Fruit fly (Drosophila melanogaster) whole organism, embryonic: ENCODE measurements around the gene CG1542.

Experiments
- Atf6 ChIP-seq: fragments of 200-800 bp; sonication (Bioruptor generic); IDR thresholded peaks from 2 replicates; pipeline ENCODE4 v1.3.6; 2022; ENCODE audit warnings: missing biosample characterization, missing genetic modification characterization
- CG10565 ChIP-seq: fragments of 200-800 bp; sonication (Bioruptor generic); optimal IDR thresholded peaks from 3 replicates; lab custom pipeline; 2016; ENCODE audit warnings: missing biosample characterization, mild to moderate bottlenecking, missing genetic modification characterization
- CG11247 ChIP-seq: fragments of 200-800 bp; sonication (Bioruptor generic); IDR thresholded peaks from 2 replicates; pipeline ENCODE4 v1.3.6; 2022; ENCODE audit warnings: missing biosample characterization, missing genetic modification characterization
- CG15479 ChIP-seq: fragments of 200-800 bp; sonication (Bioruptor generic); optimal IDR thresholded peaks from 3 replicates; lab custom pipeline; 2019; ENCODE audit warnings: missing biosample characterization, mild to moderate bottlenecking, missing genetic modification characterization, moderate library complexity
- CG15514 ChIP-seq: fragments of 200-800 bp; sonication (Bioruptor generic); optimal IDR thresholded peaks from 3 replicates; lab custom pipeline; 2017; ENCODE audit warnings: missing biosample characterization, missing genetic modification characterization, mild to moderate bottlenecking, moderate library complexity, missing genetic modification reagents
- CG15601 ChIP-seq: fragments of 200-800 bp; sonication (Bioruptor generic); optimal IDR thresholded peaks from 3 replicates; lab custom pipeline; 2019; ENCODE audit warnings: missing biosample characterization, mild to moderate bottlenecking, missing genetic modification characterization, moderate library complexity
- CG17802 ChIP-seq: fragments of 200-800 bp; sonication (Bioruptor generic); optimal IDR thresholded peaks from 2 replicates; lab custom pipeline; 2018; ENCODE audit warnings: missing biosample characterization, mild to moderate bottlenecking, missing genetic modification characterization, moderate library complexity
- CG17829 ChIP-seq: fragments of 200-800 bp; optimal IDR thresholded peaks from 2 replicates; lab custom pipeline; 2019; ENCODE audit warnings: missing biosample characterization, mild to moderate bottlenecking, missing genetic modification characterization, moderate library complexity
- CG18476 ChIP-seq: fragments of 200-800 bp; sonication (Bioruptor generic); optimal IDR thresholded peaks from 2 replicates; lab custom pipeline; 2016; ENCODE audit warnings: missing biosample characterization, mild to moderate bottlenecking, missing genetic modification characterization
- CG18599 ChIP-seq: fragments of 200-800 bp; sonication (Bioruptor generic); optimal IDR thresholded peaks from 3 replicates; lab custom pipeline; 2017; ENCODE audit warnings: missing biosample characterization, missing genetic modification characterization, mild to moderate bottlenecking, moderate library complexity, missing genetic modification reagents
- CG34376 ChIP-seq: fragments of 200-800 bp; sonication (Bioruptor generic); optimal IDR thresholded peaks from 2 replicates; lab custom pipeline; 2018; ENCODE audit warnings: missing biosample characterization, mild to moderate bottlenecking, missing genetic modification characterization
- CG3847 ChIP-seq: fragments of 200-800 bp; sonication (Bioruptor generic); IDR thresholded peaks from 2 replicates; pipeline ENCODE4 v1.3.6; 2022; ENCODE audit warnings: missing biosample characterization, missing genetic modification characterization
- CG5180 ChIP-seq: fragments of 200-800 bp; sonication (Bioruptor generic); optimal IDR thresholded peaks from 3 replicates; lab custom pipeline; 2017; ENCODE audit warnings: missing biosample characterization, missing genetic modification characterization, mild to moderate bottlenecking, moderate library complexity, missing genetic modification reagents
- CG5953 ChIP-seq: fragments of 200-800 bp; sonication (Bioruptor generic); IDR thresholded peaks from 2 replicates; pipeline ENCODE4 v1.3.6; 2022; ENCODE audit warnings: missing biosample characterization, missing genetic modification characterization
- CG7372 ChIP-seq: fragments of 200-800 bp; sonication (Bioruptor generic); IDR thresholded peaks from 2 replicates; pipeline ENCODE4 v1.3.6; 2022; ENCODE audit warnings: missing biosample characterization, missing genetic modification characterization
- CG7556 ChIP-seq: fragments of 200-800 bp; sonication (Bioruptor generic); optimal IDR thresholded peaks from 2 replicates; lab custom pipeline; 2017; ENCODE audit warnings: missing biosample characterization, mild to moderate bottlenecking, missing genetic modification characterization
- CG7963 ChIP-seq: fragments of 200-800 bp; sonication (Bioruptor generic); IDR thresholded peaks from 3 replicates; pipeline ENCODE4 v1.3.6; 2022; ENCODE audit warnings: missing biosample characterization, missing genetic modification characterization; ENCODE audit not compliant: partially characterized antibody
- CG9215 ChIP-seq: fragments of 200-800 bp; sonication (Bioruptor generic); IDR thresholded peaks from 2 replicates; pipeline ENCODE4 v1.3.6; 2022; ENCODE audit warnings: missing biosample characterization, missing genetic modification characterization
- CG9876 ChIP-seq: fragments of 200-800 bp; sonication (Bioruptor generic); optimal IDR thresholded peaks from 2 replicates; lab custom pipeline; 2016; ENCODE audit warnings: missing biosample characterization, missing genetic modification characterization
- D19B ChIP-seq: fragments of 200-800 bp; sonication (Bioruptor generic); optimal IDR thresholded peaks from 2 replicates; lab custom pipeline; 2017; ENCODE audit warnings: missing biosample characterization, mild to moderate bottlenecking, missing genetic modification characterization
- HHEX ChIP-seq: fragments of 200-800 bp; sonication (Bioruptor generic); optimal IDR thresholded peaks from 3 replicates; lab custom pipeline; 2017; ENCODE audit warnings: missing biosample characterization, mild to moderate bottlenecking, missing genetic modification characterization, missing genetic modification reagents
- HLH4C ChIP-seq: fragments of 200-800 bp; sonication (Bioruptor generic); IDR thresholded peaks from 3 replicates; pipeline ENCODE4 v1.3.6; 2022; ENCODE audit warnings: missing biosample characterization, missing genetic modification characterization; ENCODE audit not compliant: partially characterized antibody
- Hr78 ChIP-seq, 2 experiments: fragments of 200-800 bp in 1 of 2; fragments of >200 bp in 1 of 2; sonication (Bioruptor generic) in 1 of 2; optimal IDR thresholded peaks; 2 replicates each; lab custom pipeline; 2017 to 2019; ENCODE audit warnings: missing biosample characterization in 2 of 2, missing genetic modification characterization in 2 of 2, mild to moderate bottlenecking in 1 of 2, moderate library complexity in 1 of 2
- Tbp ChIP-seq: fragments of >200 bp; optimal IDR thresholded peaks from 2 replicates; lab custom pipeline; 2018; ENCODE audit warnings: missing biosample characterization, missing genetic modification characterization
- Vsx1 ChIP-seq: fragments of 200-800 bp; sonication (Bioruptor generic); optimal IDR thresholded peaks from 2 replicates; lab custom pipeline; 2017; ENCODE audit warnings: missing biosample characterization, mild to moderate bottlenecking, missing genetic modification characterization, missing genetic modification reagents
- YL-1 ChIP-seq: fragments of 200-800 bp; sonication (Bioruptor generic); optimal IDR thresholded peaks from 3 replicates; lab custom pipeline; 2017; ENCODE audit warnings: missing biosample characterization, mild to moderate bottlenecking, missing genetic modification characterization
- caup ChIP-seq: fragments of 200-800 bp; sonication (Bioruptor generic); optimal IDR thresholded peaks from 3 replicates; lab custom pipeline; 2017; ENCODE audit warnings: missing biosample characterization, mild to moderate bottlenecking, missing genetic modification characterization, moderate library complexity; ENCODE audit not compliant: severe bottlenecking
- chif ChIP-seq, 2 experiments: fragments of 200-800 bp; sonication (Bioruptor generic); optimal IDR thresholded peaks; 3 replicates each; lab custom pipeline; 2016; ENCODE audit warnings: missing biosample characterization in 2 of 2, missing genetic modification characterization in 2 of 2
- ci ChIP-seq: fragments of 200-800 bp; sonication (Bioruptor generic); IDR thresholded peaks from 3 replicates; pipeline ENCODE4 v1.3.6; 2022; ENCODE audit warnings: missing biosample characterization, missing genetic modification characterization
- crol ChIP-seq: fragments of 200-800 bp; sonication (Bioruptor generic); IDR thresholded peaks from 2 replicates; pipeline ENCODE4 v1.3.6; 2022; ENCODE audit warnings: missing biosample characterization, missing genetic modification characterization
- dmrt11E ChIP-seq: fragments of 200-800 bp; sonication (Bioruptor generic); optimal IDR thresholded peaks from 3 replicates; lab custom pipeline; 2018; ENCODE audit warnings: missing biosample characterization, mild to moderate bottlenecking, missing genetic modification characterization, moderate library complexity
- exex ChIP-seq: fragments of 200-800 bp; sonication (Bioruptor generic); optimal IDR thresholded peaks from 4 replicates; lab custom pipeline; 2018; ENCODE audit warnings: missing biosample characterization, mild to moderate bottlenecking, missing genetic modification characterization, moderate library complexity
- fd96Cb ChIP-seq: fragments of 200-800 bp; sonication (Bioruptor generic); optimal IDR thresholded peaks from 2 replicates; lab custom pipeline; 2018; ENCODE audit warnings: missing biosample characterization, mild to moderate bottlenecking, missing genetic modification characterization, moderate library complexity
- grn ChIP-seq: fragments of 200-800 bp; sonication (Bioruptor generic); optimal IDR thresholded peaks from 3 replicates; lab custom pipeline; 2017; ENCODE audit warnings: missing biosample characterization, missing genetic modification characterization
- gsb-n ChIP-seq: fragments of 200-800 bp; sonication (Bioruptor generic); optimal IDR thresholded peaks from 3 replicates; lab custom pipeline; 2018; ENCODE audit warnings: missing biosample characterization, mild to moderate bottlenecking, missing genetic modification characterization
- her ChIP-seq: fragments of 200-800 bp; sonication (Bioruptor generic); optimal IDR thresholded peaks from 2 replicates; lab custom pipeline; 2016; ENCODE audit warnings: missing biosample characterization, missing genetic modification characterization
- hkb ChIP-seq, 2 experiments: fragments of 200-800 bp in 1 of 2; fragments of >200 bp in 1 of 2; sonication (Bioruptor generic) in 1 of 2; IDR thresholded peaks in 1 of 2; optimal IDR thresholded peaks in 1 of 2; 2 replicates each; pipeline versions ENCODE4 v1.3.6 to Lab custom; 2017 to 2022; ENCODE audit warnings: missing biosample characterization in 1 of 2, missing genetic modification characterization in 1 of 2
- onecut ChIP-seq: fragments of 200-800 bp; sonication (Bioruptor generic); IDR thresholded peaks from 2 replicates; pipeline ENCODE4 v1.3.6; 2022; ENCODE audit warnings: missing biosample characterization, missing genetic modification characterization
- rib ChIP-seq: fragments of 200-800 bp; sonication (Bioruptor generic); IDR thresholded peaks from 2 replicates; pipeline ENCODE4 v1.3.6; 2022; ENCODE audit warnings: missing biosample characterization, missing genetic modification characterization
- ro ChIP-seq: fragments of 200-800 bp; sonication (Bioruptor generic); IDR thresholded peaks from 2 replicates; pipeline ENCODE4 v1.3.6; 2022; ENCODE audit warnings: missing biosample characterization, missing genetic modification characterization
- row ChIP-seq: fragments of 200-800 bp; sonication (Bioruptor generic); IDR thresholded peaks from 3 replicates; pipeline ENCODE4 v1.3.6; 2022; ENCODE audit warnings: missing biosample characterization, missing genetic modification characterization
- sens ChIP-seq: fragments of 200-800 bp; sonication (Bioruptor generic); peaks from one replicate; lab custom pipeline; 2016; ENCODE audit warnings: missing biosample characterization, missing genetic modification characterization
- ssp ChIP-seq: fragments of 200-800 bp; sonication (Bioruptor generic); IDR thresholded peaks from 2 replicates; pipeline ENCODE4 v1.3.6; 2022; ENCODE audit warnings: missing biosample characterization, missing genetic modification characterization
- sug ChIP-seq: fragments of 200-800 bp; optimal IDR thresholded peaks from 2 replicates; lab custom pipeline; 2019; ENCODE audit warnings: missing biosample characterization, mild to moderate bottlenecking, missing genetic modification characterization, moderate library complexity
- tup ChIP-seq: fragments of 200-800 bp; sonication (Bioruptor generic); optimal IDR thresholded peaks from 2 replicates; lab custom pipeline; 2016; ENCODE audit warnings: missing biosample characterization, mild to moderate bottlenecking, missing genetic modification characterization, moderate library complexity

Gene CG1542

DNA sequence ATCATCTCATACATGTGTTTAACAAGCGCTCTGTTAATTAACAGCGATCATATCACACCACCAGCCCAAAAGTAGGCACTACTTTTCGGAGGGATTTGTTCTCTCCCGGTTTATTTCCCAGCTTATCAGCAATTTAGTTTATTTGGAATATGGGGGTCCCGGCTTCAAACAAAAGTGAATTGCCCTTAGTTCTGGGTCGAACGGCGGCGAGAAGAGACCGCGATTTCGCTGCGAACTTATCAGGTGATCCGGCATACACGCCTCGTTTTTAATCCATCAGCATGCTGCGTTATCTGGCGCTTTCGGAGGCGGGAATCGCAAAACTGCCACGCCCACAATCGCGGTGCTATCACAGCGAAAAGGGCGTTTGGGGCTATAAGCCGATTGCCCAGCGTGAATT is 16.5 kb upstream of the CG1542 start, which contains the start of gene CG1544 (continued):
- TF ChIP-seq sug (peak; percentile 98), caup (peak; percentile 0), Hr78 (GFP tag; optimal IDR thresholded peaks at IDR 0.05; lab: Kevin White, UChicago) (peak in 1 of 2 experiments; percentile 50), hkb (optimal IDR thresholded peaks at IDR 0.05; lab: Kevin White, UChicago) (no peak), hkb (GFP tag; IDR thresholded peaks at IDR 0.05; lab: Robert Waterston, UW) (peak; percentile 41; the same call in 1 of the 2 replicates), ci (GFP tag; lab: Robert Waterston, UW) (peak; percentile 38; the same call in 1 of the 3 replicates), CG10565 (no peak), CG7556 (GFP tag; lab: Kevin White, UChicago) (no peak), sens (GFP tag; lab: Kevin White, UChicago) (peak; percentile 38), onecut (GFP tag; lab: Robert Waterston, UW) (no peak), CG5180 (peak; percentile 89), CG17802 (no peak), rib (GFP tag; lab: Robert Waterston, UW) (0 out of 2 replicates have a peak, but pooled peaks have one; percentile 32)

dm6 chr3R:31197142-31197994 is 15.9 kb upstream of the CG1542 start:
- peak; percentile 27; the same call in 1 of the 3 replicates for TF ChIP-seq row (GFP tag; lab: Robert Waterston, UW)
- peak; percentile 49 for TF ChIP-seq exex
- no peak for TF ChIP-seq fd96Cb (tag; lab: Kevin White, UChicago)
- TF ChIP-seq ro (GFP tag; lab: Robert Waterston, UW): no peak
- peak; percentile 57 for TF ChIP-seq CG15479
- TF ChIP-seq CG34376 (GFP tag; lab: Kevin White, UChicago): peak; percentile 40
- peak; percentile 37 for TF ChIP-seq grn (GFP tag; lab: Kevin White, UChicago)
- TF ChIP-seq D19B: peak; percentile 48
- peak; percentile 98 for TF ChIP-seq sug
- no peak for TF ChIP-seq CG15514 (GFP tag; lab: Kevin White, UChicago)
- peak; percentile 21 for TF ChIP-seq Vsx1 (GFP tag; lab: Kevin White, UChicago)
- TF ChIP-seq CG18599 (GFP tag; lab: Kevin White, UChicago): peak; percentile 5

- TF ChIP-seq CG18476 (GFP tag; lab: Kevin White, UChicago) (no peak), chif (GFP tag; optimal IDR thresholded peaks at IDR 0.05; lab: Kevin White, UChicago) (no peak), CG9215 (no peak), Tbp (GFP tag; lab: Kevin White, UChicago) (no peak), ssp (GFP tag; lab: Robert Waterston, UW) (no peak), CG15601 (tag; lab: Kevin White, UChicago) (no peak), HHEX (GFP tag; lab: Kevin White, UChicago) (no peak), CG17829 (tag; lab: Kevin White, UChicago) (no peak), CG9876 (no peak), Atf6 (GFP tag; lab: Robert Waterston, UW) (no peak)
Observed at dm6 chr3R:31210630-31211029, 2.6 kb upstream of the CG1542 start, which contains the start of gene chp. Gene chp (minus strand): TSS chr3R:31210730.

DNA sequence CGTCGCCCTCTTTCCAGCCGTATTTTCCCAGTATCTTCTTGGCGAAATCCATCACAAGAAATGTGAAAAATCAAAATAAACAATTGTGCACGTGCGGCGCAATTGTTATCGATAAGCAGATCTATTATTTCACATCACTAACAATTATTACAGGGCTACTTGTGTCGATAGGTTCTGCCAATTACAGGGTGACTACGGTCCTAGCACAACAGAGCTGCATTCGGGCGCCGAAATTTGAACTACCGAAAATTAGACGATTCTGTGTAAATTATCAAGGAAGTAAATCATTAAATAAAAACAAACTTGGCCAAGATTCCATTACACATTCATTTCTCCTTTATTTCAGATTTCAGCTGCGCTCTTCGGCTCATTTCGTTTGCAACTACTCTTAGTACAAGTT is 2.6 kb downstream of the CG1542 start, which contains the start of gene CG15561:
Gene CG15561 (minus strand): TSS at position 113 of the 400 bp plus-strand sequence.
- TF ChIP-seq CG5953 (GFP tag; lab: Robert Waterston, UW): no peak
- TF ChIP-seq CG7372 (GFP tag; lab: Robert Waterston, UW): no peak
- no peak for TF ChIP-seq HLH4C (GFP tag; lab: Robert Waterston, UW)
- no peak for TF ChIP-seq CG7963 (GFP tag; lab: Robert Waterston, UW)
- TF ChIP-seq CG3847: no peak
- no peak for TF ChIP-seq crol (GFP tag; lab: Robert Waterston, UW)
- no peak for TF ChIP-seq gsb-n (tag; lab: Kevin White, UChicago)
- peak; percentile 43 for TF ChIP-seq her (GFP tag; lab: Kevin White, UChicago)
- no peak for TF ChIP-seq CG11247 (GFP tag; lab: Robert Waterston, UW)
- TF ChIP-seq tup (GFP tag; lab: Kevin White, UChicago): no peak
- peak; percentile 19 for TF ChIP-seq dmrt11E (tag; lab: Kevin White, UChicago)
- peak; percentile 96 for TF ChIP-seq YL-1 (GFP tag; lab: Kevin White, UChicago)
